Worm (Caenorhabditis elegans): Measurements from ENCODE around the gene C56E6.4.

ce11 chrII:6513911-6514310, 14.6 kb downstream of the C56E6.4 start, which contains the start of gene R05G9R.1:
- TF ChIP-seq lin-15B (tag; optimal IDR thresholded peaks at IDR 0.05), result no peak
- no peak for TF ChIP-seq nhr-11 (tag; optimal IDR thresholded peaks at IDR 0.05)
- TF ChIP-seq nhr-12 (tag; optimal IDR thresholded peaks at IDR 0.05), result no peak
